Fruit fly (Drosophila melanogaster) whole organism, pupa: Measurements from ENCODE around the gene Tis11.

ENCODE experiments used
- CG10348 ChIP-seq: fragments of 200-800 bp; sonication (Bioruptor generic); IDR thresholded peaks from 2 replicates; pipeline ENCODE4 v1.3.6; 2022; ENCODE audit warnings: missing biosample characterization, missing genetic modification characterization
- CG12605 ChIP-seq: fragments of 200-800 bp; sonication (Bioruptor generic); IDR thresholded peaks from 2 replicates; pipeline ENCODE4 v1.3.6; 2022; ENCODE audit warnings: missing biosample characterization, missing genetic modification characterization
- CG13204 ChIP-seq: fragments of 200-800 bp; sonication (Bioruptor generic); optimal IDR thresholded peaks from 2 replicates; lab custom pipeline; 2018; ENCODE audit warnings: missing biosample characterization, mild to moderate bottlenecking, missing genetic modification characterization, moderate library complexity
- CG14655 ChIP-seq: fragments of 200-800 bp; sonication (Bioruptor generic); optimal IDR thresholded peaks from 3 replicates; lab custom pipeline; 2017; ENCODE audit warnings: mild to moderate bottlenecking, missing biosample characterization, missing genetic modification reagents, missing genetic modification characterization
- CG15710 ChIP-seq: fragments of 200-800 bp; sonication (Bioruptor generic); optimal IDR thresholded peaks from 2 replicates; lab custom pipeline; 2018; ENCODE audit warnings: missing biosample characterization, mild to moderate bottlenecking, missing genetic modification characterization, moderate library complexity
- CG17806 ChIP-seq: fragments of 200-800 bp; sonication (Bioruptor generic); optimal IDR thresholded peaks from 2 replicates; lab custom pipeline; 2018; ENCODE audit warnings: missing biosample characterization, mild to moderate bottlenecking, missing genetic modification characterization, moderate library complexity
- CG32121 ChIP-seq: fragments of 200-800 bp; sonication (Bioruptor generic); IDR thresholded peaks from 2 replicates; pipeline ENCODE4 v1.3.6; 2022; ENCODE audit warnings: missing biosample characterization, missing genetic modification characterization
- CG34367 ChIP-seq: fragments of 200-800 bp; sonication (Bioruptor generic); optimal IDR thresholded peaks from 2 replicates; lab custom pipeline; 2018; ENCODE audit warnings: missing biosample characterization, mild to moderate bottlenecking, missing genetic modification characterization
- CG4496 ChIP-seq: fragments of 200-800 bp; sonication (Bioruptor generic); IDR thresholded peaks from 3 replicates; pipeline ENCODE4 v1.3.6; 2022; ENCODE audit warnings: missing biosample characterization, missing genetic modification characterization
- CG8159 ChIP-seq: fragments of 200-800 bp; sonication (Bioruptor generic); optimal IDR thresholded peaks from 3 replicates; lab custom pipeline; 2018; ENCODE audit warnings: missing biosample characterization, mild to moderate bottlenecking, missing genetic modification characterization, moderate library complexity
- CG8301 ChIP-seq: fragments of 200-800 bp; sonication (Bioruptor generic); optimal IDR thresholded peaks from 2 replicates; lab custom pipeline; 2018; ENCODE audit warnings: missing biosample characterization, mild to moderate bottlenecking, missing genetic modification characterization
- CG9948 ChIP-seq: fragments of 200-800 bp; sonication (Bioruptor generic); optimal IDR thresholded peaks from 2 replicates; lab custom pipeline; 2018; ENCODE audit warnings: missing biosample characterization, mild to moderate bottlenecking, missing genetic modification characterization, moderate library complexity
- D1 ChIP-seq: fragments of 200-800 bp; sonication (Bioruptor generic); optimal IDR thresholded peaks from 2 replicates; lab custom pipeline; 2018; ENCODE audit warnings: missing biosample characterization, mild to moderate bottlenecking, missing genetic modification characterization, moderate library complexity
- EcR ChIP-seq: fragments of 200-800 bp; sonication (Bioruptor generic); optimal IDR thresholded peaks from 3 replicates; lab custom pipeline; 2019; ENCODE audit warnings: missing biosample characterization, missing genetic modification characterization, mild to moderate bottlenecking, moderate library complexity, missing genetic modification reagents
- Ets98B ChIP-seq: fragments of 200-800 bp; sonication (Bioruptor generic); IDR thresholded peaks from 2 replicates; pipeline ENCODE4 v1.3.6; 2022; ENCODE audit warnings: missing biosample characterization, missing genetic modification characterization
- Pif1A ChIP-seq: fragments of 200-800 bp; sonication (Bioruptor generic); optimal IDR thresholded peaks from 3 replicates; lab custom pipeline; 2016; ENCODE audit warnings: missing biosample characterization, missing genetic modification characterization
- Pif1B ChIP-seq: fragments of 200-800 bp; sonication (Bioruptor generic); optimal IDR thresholded peaks from 3 replicates; lab custom pipeline; 2016; ENCODE audit warnings: missing biosample characterization, missing genetic modification characterization
- Snoo ChIP-seq: fragments of 200-800 bp; sonication (Bioruptor generic); optimal IDR thresholded peaks from 3 replicates; lab custom pipeline; 2017; ENCODE audit warnings: missing biosample characterization, mild to moderate bottlenecking, missing genetic modification characterization, inconsistent platforms
- fd96Ca ChIP-seq: fragments of 200-800 bp; sonication (Bioruptor generic); IDR thresholded peaks from 3 replicates; pipeline ENCODE4 v1.3.6; 2022; ENCODE audit warnings: missing biosample characterization, missing genetic modification characterization
- gl ChIP-seq: fragments of 200-800 bp; sonication (Bioruptor generic); optimal IDR thresholded peaks from 2 replicates; lab custom pipeline; 2018; ENCODE audit warnings: missing biosample characterization, mild to moderate bottlenecking, missing genetic modification characterization
- rn ChIP-seq: fragments of 200-800 bp; sonication (Bioruptor generic); IDR thresholded peaks from 2 replicates; pipeline ENCODE4 v1.3.6; 2022; ENCODE audit warnings: missing biosample characterization, missing genetic modification characterization

Gene Tis11

DNA sequence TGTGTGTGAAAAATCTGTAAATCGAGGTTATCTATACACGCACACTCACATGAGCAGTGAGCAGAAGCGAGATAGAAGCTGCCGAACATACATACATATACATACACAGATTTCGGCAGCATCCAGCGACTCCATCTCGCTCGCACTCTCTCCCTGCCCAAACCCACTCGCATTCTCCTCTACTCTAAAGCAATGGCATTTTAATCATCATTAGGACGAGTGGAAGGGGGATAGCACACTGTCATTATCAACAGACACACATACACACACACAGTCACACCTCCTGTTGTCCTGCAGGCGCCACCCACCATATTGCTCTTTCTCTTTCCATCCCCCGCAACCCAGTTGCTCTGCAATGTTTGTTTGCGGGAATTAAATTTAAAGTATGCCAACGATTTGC, 25.2 kb upstream of the Tis11 start:
- no peak for TF ChIP-seq Pif1A
- no peak for TF ChIP-seq CG8159 (tag; lab: Kevin White, UChicago)
- no peak for TF ChIP-seq CG8301 (tag; lab: Kevin White, UChicago)
- no peak for TF ChIP-seq CG9948 (tag; lab: Kevin White, UChicago)
- TF ChIP-seq CG4496: no peak
- no peak for TF ChIP-seq CG34367
- no peak for TF ChIP-seq gl
- no peak for TF ChIP-seq Snoo (tag; lab: Kevin White, UChicago)
- TF ChIP-seq CG12605 (GFP tag; lab: Robert Waterston, UW): no peak
- TF ChIP-seq EcR (GFP tag; lab: Kevin White, UChicago): no peak
- TF ChIP-seq Ets98B (GFP tag; lab: Robert Waterston, UW): no peak
- no peak for TF ChIP-seq CG15710 (tag; lab: Kevin White, UChicago)
- TF ChIP-seq D1 (tag; lab: Kevin White, UChicago): no peak
- no peak for TF ChIP-seq CG14655
- no peak for TF ChIP-seq Pif1B (GFP tag; lab: Kevin White, UChicago)
- no peak for TF ChIP-seq CG17806

DNA sequence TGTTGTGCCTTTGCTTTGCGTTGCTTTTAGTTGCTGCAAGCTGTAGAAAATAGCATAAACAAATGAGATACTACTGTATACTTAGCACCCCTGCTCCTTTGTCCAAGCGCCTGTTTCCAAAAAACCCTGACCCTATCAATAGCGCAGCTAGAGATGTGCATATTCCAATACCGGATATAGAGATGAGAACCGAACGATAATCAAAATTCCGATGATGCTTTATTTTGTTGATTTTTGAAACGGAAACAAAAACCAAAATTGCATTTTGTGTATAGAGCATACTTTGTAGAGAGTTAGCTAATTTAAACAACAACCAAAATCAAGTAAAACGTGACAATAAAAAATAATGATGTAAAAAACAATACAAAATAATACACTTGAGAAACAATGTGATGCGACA, 13.9 kb upstream of the Tis11 start:
- TF ChIP-seq gl (no peak), CG9948 (tag; lab: Kevin White, UChicago) (no peak), CG12605 (GFP tag; lab: Robert Waterston, UW) (no peak), CG14655 (no peak)

DNA sequence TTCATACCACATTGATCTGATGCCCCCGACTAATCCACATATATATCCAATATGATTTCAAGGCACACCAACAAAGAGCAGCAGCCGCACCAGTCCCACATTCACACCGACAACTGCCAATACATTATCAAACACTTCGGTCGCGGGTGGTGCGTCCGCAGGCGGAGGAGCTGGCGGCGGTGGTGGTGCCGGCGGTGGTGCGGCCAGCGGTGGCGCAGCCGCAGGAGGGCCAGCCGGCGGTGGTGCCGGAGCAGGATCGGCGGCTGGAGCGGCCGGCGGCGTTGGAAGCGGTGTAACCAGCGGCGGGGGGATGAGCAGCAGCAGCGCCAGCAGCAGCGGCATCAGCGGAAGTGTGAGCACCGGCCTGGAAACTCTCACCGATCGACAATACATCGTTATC, 7.6 kb upstream of the Tis11 start:
- no peak for TF ChIP-seq rn
- TF ChIP-seq Snoo (tag; lab: Kevin White, UChicago): no peak
- no peak for TF ChIP-seq CG12605 (GFP tag; lab: Robert Waterston, UW)
- no peak for TF ChIP-seq CG9948 (tag; lab: Kevin White, UChicago)
- no peak for TF ChIP-seq CG17806
- TF ChIP-seq D1 (tag; lab: Kevin White, UChicago): no peak
- no peak for TF ChIP-seq gl
- no peak for TF ChIP-seq fd96Ca (GFP tag; lab: Robert Waterston, UW)
- TF ChIP-seq Pif1B (GFP tag; lab: Kevin White, UChicago): no peak
- TF ChIP-seq Ets98B (GFP tag; lab: Robert Waterston, UW): no peak
- TF ChIP-seq CG8159 (tag; lab: Kevin White, UChicago): no peak
- no peak for TF ChIP-seq CG8301 (tag; lab: Kevin White, UChicago)
- no peak for TF ChIP-seq CG4496
- no peak for TF ChIP-seq Pif1A
- no peak for TF ChIP-seq CG34367
- no peak for TF ChIP-seq CG13204 (GFP tag; lab: Kevin White, UChicago)

DNA sequence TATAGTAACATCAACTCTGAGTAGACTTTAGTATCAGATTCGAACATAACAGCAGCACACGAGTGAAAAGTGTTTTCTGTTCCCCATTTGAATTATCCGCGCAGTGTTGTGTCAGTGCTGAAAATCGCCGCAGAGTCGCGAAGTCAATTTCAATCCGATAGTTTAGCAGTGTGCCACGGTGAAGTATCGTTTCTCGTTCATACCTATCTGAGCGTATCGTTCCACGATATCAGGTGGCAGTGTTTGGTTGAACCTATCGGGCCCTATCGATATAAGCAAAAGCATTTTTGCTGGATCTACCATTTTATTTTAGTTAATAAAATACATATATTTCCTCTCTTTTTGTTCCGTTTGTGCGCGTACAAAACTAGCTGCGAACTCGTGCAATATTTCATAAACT, 5.6 kb upstream of the Tis11 start, which contains the start of gene CkIalpha:
Gene CkIalpha (plus strand): TSS at position 53 of the 400 bp plus-strand sequence.
- no peak for TF ChIP-seq rn
- no peak; the same call in 2 of the 3 replicates for TF ChIP-seq CG4496
- no peak for TF ChIP-seq Snoo (tag; lab: Kevin White, UChicago)
- TF ChIP-seq CG8301 (tag; lab: Kevin White, UChicago): no peak
- no peak for TF ChIP-seq CG13204 (GFP tag; lab: Kevin White, UChicago)
- no peak for TF ChIP-seq CG14655
- no peak for TF ChIP-seq D1 (tag; lab: Kevin White, UChicago)
- TF ChIP-seq CG8159 (tag; lab: Kevin White, UChicago): peak; percentile 11
- peak; percentile 58 for TF ChIP-seq Ets98B (GFP tag; lab: Robert Waterston, UW)
- no peak for TF ChIP-seq gl
- TF ChIP-seq CG12605 (GFP tag; lab: Robert Waterston, UW): no peak
- no peak for TF ChIP-seq CG34367
- TF ChIP-seq Pif1A: no peak
- TF ChIP-seq fd96Ca (GFP tag; lab: Robert Waterston, UW): peak; percentile 65; the same call in 2 of the 3 replicates

DNA sequence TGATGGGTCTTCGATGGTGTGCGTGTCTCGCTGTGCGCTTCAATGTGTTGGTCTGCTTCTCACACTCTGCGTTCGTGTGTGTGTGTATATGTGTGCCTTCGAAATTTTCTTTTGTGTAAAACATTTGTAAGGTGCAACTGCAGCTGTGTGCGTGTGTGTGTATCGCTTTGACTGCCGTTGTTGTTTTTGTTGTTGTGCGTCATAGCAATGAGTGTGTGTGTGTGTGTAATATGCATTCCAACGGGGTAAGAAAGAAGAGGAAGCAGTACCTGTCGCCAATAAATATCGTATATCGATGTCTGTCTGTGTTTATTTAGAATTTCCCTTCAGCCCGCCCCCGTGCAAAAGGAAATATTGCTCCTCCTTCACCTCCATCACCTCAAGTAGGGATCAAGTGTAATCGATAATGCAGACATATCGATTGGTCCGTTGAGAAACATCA, 4.9 kb upstream of the Tis11 start:
- TF ChIP-seq CG8159 (tag; lab: Kevin White, UChicago) (peak; percentile 17), CG8301 (tag; lab: Kevin White, UChicago) (peak; percentile 23), fd96Ca (GFP tag; lab: Robert Waterston, UW) (peak; percentile 62; the same call in 1 of the 3 replicates), Snoo (tag; lab: Kevin White, UChicago) (peak; percentile 9), CG4496 (0 out of 3 replicates have a peak, but pooled peaks have one; percentile 13), CG13204 (GFP tag; lab: Kevin White, UChicago) (no peak), CG12605 (GFP tag; lab: Robert Waterston, UW) (no peak; the same call in 1 of the 2 replicates), D1 (tag; lab: Kevin White, UChicago) (no peak), CG17806 (no peak), CG32121 (GFP tag; lab: Robert Waterston, UW) (peak; percentile 53), CG14655 (no peak), CG10348 (GFP tag; lab: Robert Waterston, UW) (no peak), EcR (GFP tag; lab: Kevin White, UChicago) (peak; percentile 44), Pif1A (peak; percentile 23), CG15710 (tag; lab: Kevin White, UChicago) (peak; percentile 10), rn (no peak), Ets98B (GFP tag; lab: Robert Waterston, UW) (no peak), CG34367 (no peak), CG9948 (tag; lab: Kevin White, UChicago) (no peak), gl (no peak), Pif1B (GFP tag; lab: Kevin White, UChicago) (no peak)

DNA sequence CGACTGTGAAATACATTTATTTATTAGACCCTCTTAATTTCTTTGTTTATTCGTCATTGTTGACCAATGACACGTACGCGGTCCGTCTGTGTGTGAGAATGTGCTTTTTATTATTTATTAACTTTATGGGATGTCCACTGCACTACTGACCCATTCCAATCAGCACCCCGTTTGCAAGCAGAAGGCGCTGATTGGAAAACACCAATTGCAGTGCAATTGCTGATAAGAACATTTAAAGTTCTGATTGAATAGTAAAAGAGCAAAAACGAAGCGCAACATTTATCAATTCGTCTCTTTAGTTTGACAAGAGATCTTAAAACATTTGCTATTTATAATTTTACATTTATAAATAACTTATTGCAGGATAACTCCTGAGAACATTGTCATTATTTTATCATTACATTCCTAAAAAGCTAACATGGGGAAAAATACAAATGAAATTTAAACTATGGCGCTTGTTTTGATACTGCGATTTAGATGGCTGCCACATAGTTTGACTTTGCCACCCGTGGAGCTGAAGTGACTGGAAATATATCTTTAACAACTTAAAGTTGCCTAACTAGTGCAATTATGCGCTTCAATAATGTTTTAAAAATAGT, 716 bp upstream of the Tis11 start:
- TF ChIP-seq gl (no peak), Ets98B (GFP tag; lab: Robert Waterston, UW) (no peak), Pif1B (GFP tag; lab: Kevin White, UChicago) (no peak), CG13204 (GFP tag; lab: Kevin White, UChicago) (no peak), CG9948 (tag; lab: Kevin White, UChicago) (no peak), CG32121 (GFP tag; lab: Robert Waterston, UW) (no peak), CG15710 (tag; lab: Kevin White, UChicago) (no peak), rn (no peak), Snoo (tag; lab: Kevin White, UChicago) (no peak), CG14655 (no peak)
